Fruit fly (Drosophila melanogaster) S2 (cell line): Measurements from ENCODE around the gene CG3513.

Experiments used
- CG8478 ChIP-seq: fragments of >200 bp; optimal IDR thresholded peaks from 2 replicates; lab custom pipeline; 2018
- CTCF ChIP-seq, 2 experiments: fragments of >200 bp; optimal IDR thresholded peaks; 2 replicates each; lab custom pipeline; 2018

Gene CG3513

DNA sequence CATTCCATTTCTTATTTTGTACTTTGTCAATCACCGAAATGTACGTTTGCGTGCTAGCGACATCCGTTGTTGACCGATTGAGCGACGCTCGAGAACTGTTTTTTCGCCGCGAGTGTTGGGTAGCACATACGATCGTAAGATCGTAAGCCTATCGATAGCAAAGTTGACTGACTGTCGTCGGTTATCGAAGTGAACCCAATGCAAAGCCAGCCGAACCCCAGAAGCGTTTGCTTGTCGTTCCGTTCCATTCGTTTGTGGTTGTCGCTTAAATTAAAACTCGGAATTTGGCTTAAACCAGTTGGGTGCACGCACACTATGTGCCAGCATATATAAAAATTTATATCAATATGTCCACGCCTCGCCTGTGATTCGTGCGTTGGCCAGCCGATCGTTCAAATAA lies 46.9 kb downstream of the CG3513 start:
- TF ChIP-seq CTCF (optimal IDR thresholded peaks at IDR 0.05; lab: Kevin White, UChicago) (no peak), CG8478 (lab: Kevin White, UChicago) (no peak)

DNA sequence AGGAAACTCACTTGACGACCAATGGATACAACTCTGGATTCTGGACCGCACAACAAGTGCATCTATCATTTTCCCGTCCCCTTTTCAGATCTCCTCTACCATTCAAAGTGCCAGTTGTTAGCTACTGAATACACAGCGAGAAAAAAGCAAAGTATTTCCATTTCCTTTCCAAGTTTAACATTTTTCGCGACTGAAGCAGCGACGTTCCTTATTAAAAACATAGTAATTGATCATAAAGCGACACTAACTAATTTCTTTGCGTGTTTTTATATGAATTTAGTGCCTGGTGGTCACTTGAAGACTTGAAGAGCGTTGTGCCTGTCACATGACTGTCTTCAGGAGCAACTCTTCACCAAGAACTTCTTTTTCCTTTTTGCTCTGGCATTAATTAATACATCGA lies 47.6 kb downstream of the CG3513 start:
- TF ChIP-seq CG8478 (lab: Kevin White, UChicago): no peak
- TF ChIP-seq CTCF (optimal IDR thresholded peaks at IDR 0.05; lab: Kevin White, UChicago): no peak
